Worm (Caenorhabditis elegans) whole organism, mixed stage, embryonic: ENCODE measurements around the gene slc-46A.
A peak's percentile ranks its signal among the peaks of the same experiment; 100 is the strongest.

ENCODE experiments used
- M03D4.4 ChIP-seq: sonication (generic microtip); optimal IDR thresholded peaks from 2 replicates; lab custom pipeline; 2017; ENCODE audit warnings: mild to moderate bottlenecking, missing genetic modification characterization, missing compliant biosample characterization
- bed-3 ChIP-seq: fragments of 200-800 bp; sonication (Bioruptor generic); optimal IDR thresholded peaks from 3 replicates; lab custom pipeline; 2018; ENCODE audit warnings: mild to moderate bottlenecking, missing genetic modification characterization, moderate library complexity, missing compliant biosample characterization
- blmp-1 ChIP-seq: fragments of 150-350 bp; optimal IDR thresholded peaks from 2 replicates; lab custom pipeline; 2014; ENCODE audit warnings: missing biosample characterization, missing genetic modification characterization
- ceh-39 ChIP-seq: fragments of 150-350 bp; optimal IDR thresholded peaks from 2 replicates; lab custom pipeline; 2014; ENCODE audit warnings: missing biosample characterization, missing genetic modification characterization
- ceh-43 ChIP-seq: fragments of 200-800 bp; sonication (Bioruptor generic); optimal IDR thresholded peaks from 2 replicates; lab custom pipeline; 2018; ENCODE audit warnings: mild to moderate bottlenecking, missing genetic modification characterization, moderate library complexity, missing compliant biosample characterization
- ceh-83 ChIP-seq: fragments of 200-800 bp; sonication (Bioruptor generic); optimal IDR thresholded peaks from 2 replicates; lab custom pipeline; 2018; ENCODE audit warnings: mild to moderate bottlenecking, missing genetic modification characterization, missing compliant biosample characterization
- ces-1 ChIP-seq: fragments of 150-350 bp; optimal IDR thresholded peaks from 2 replicates; lab custom pipeline; 2014; ENCODE audit warnings: missing biosample characterization, missing genetic modification reagents, missing genetic modification characterization
- cnd-1 ChIP-seq: fragments of 200-800 bp; sonication (Bioruptor generic); optimal IDR thresholded peaks from 2 replicates; lab custom pipeline; 2018; ENCODE audit warnings: mild to moderate bottlenecking, missing genetic modification characterization, missing compliant biosample characterization
- drap-1 ChIP-seq: fragments of 200-800 bp; sonication (Bioruptor generic); optimal IDR thresholded peaks from 3 replicates; lab custom pipeline; 2018; ENCODE audit warnings: mild to moderate bottlenecking, missing genetic modification characterization, missing compliant biosample characterization
- elt-1 ChIP-seq: sonication (generic microtip); optimal IDR thresholded peaks from 2 replicates; lab custom pipeline; 2017; ENCODE audit warnings: missing genetic modification characterization, mild to moderate bottlenecking, missing compliant biosample characterization, antibody characterized with exemption, moderate library complexity, borderline replicate concordance; ENCODE audit not compliant: insufficient read depth
- elt-3 ChIP-seq: fragments of 150-350 bp; optimal IDR thresholded peaks from 2 replicates; lab custom pipeline; 2014; ENCODE audit warnings: missing biosample characterization, missing genetic modification characterization
- flh-1 ChIP-seq: fragments of 200-800 bp; sonication (Bioruptor generic); optimal IDR thresholded peaks from 2 replicates; lab custom pipeline; 2018; ENCODE audit warnings: mild to moderate bottlenecking, missing genetic modification characterization, moderate library complexity, missing compliant biosample characterization
- ham-2 ChIP-seq: fragments of 200-800 bp; sonication (Bioruptor generic); optimal IDR thresholded peaks from 2 replicates; lab custom pipeline; 2018; ENCODE audit warnings: mild to moderate bottlenecking, missing genetic modification characterization, missing compliant biosample characterization
- hlh-1 ChIP-seq: fragments of 150-350 bp; optimal IDR thresholded peaks from 2 replicates; lab custom pipeline; 2014; ENCODE audit warnings: missing biosample characterization, missing genetic modification reagents, missing genetic modification characterization
- lin-13 ChIP-seq: fragments of 150-350 bp; optimal IDR thresholded peaks from 2 replicates; lab custom pipeline; 2014; ENCODE audit warnings: missing biosample characterization, missing genetic modification characterization
- lin-32 ChIP-seq: fragments of 200-800 bp; sonication (Bioruptor generic); optimal IDR thresholded peaks from 2 replicates; lab custom pipeline; 2018; ENCODE audit warnings: mild to moderate bottlenecking, missing genetic modification characterization, missing compliant biosample characterization
- lsy-2 ChIP-seq: fragments of 150-350 bp; optimal IDR thresholded peaks from 2 replicates; lab custom pipeline; 2014; ENCODE audit warnings: missing biosample characterization, missing genetic modification characterization
- mab-5 ChIP-seq: fragments of 150-350 bp; optimal IDR thresholded peaks from 2 replicates; lab custom pipeline; 2014; ENCODE audit warnings: missing biosample characterization, missing genetic modification characterization
- mep-1 ChIP-seq: fragments of 150-350 bp; optimal IDR thresholded peaks from 2 replicates; lab custom pipeline; 2017; ENCODE audit warnings: missing biosample characterization, missing genetic modification reagents, missing genetic modification characterization, inconsistent platforms
- mls-2 ChIP-seq: sonication (generic microtip); optimal IDR thresholded peaks from 2 replicates; lab custom pipeline; 2016; ENCODE audit warnings: mild to moderate bottlenecking, missing genetic modification characterization, moderate library complexity, missing compliant biosample characterization
- nhr-12 ChIP-seq: fragments of 150-350 bp; optimal IDR thresholded peaks from 2 replicates; lab custom pipeline; 2014; ENCODE audit warnings: missing biosample characterization, missing genetic modification characterization
- nhr-2 ChIP-seq: fragments of 150-350 bp; optimal IDR thresholded peaks from 2 replicates; lab custom pipeline; 2014; ENCODE audit warnings: missing biosample characterization, missing genetic modification characterization
- nhr-237 ChIP-seq: fragments of 150-350 bp; optimal IDR thresholded peaks from 2 replicates; lab custom pipeline; 2014; ENCODE audit warnings: missing biosample characterization, missing genetic modification characterization
- nhr-28 ChIP-seq: fragments of 150-350 bp; optimal IDR thresholded peaks from 2 replicates; lab custom pipeline; 2014; ENCODE audit warnings: missing biosample characterization, missing genetic modification characterization
- nhr-76 ChIP-seq: sonication (generic microtip); optimal IDR thresholded peaks from 2 replicates; lab custom pipeline; 2017; ENCODE audit warnings: missing biosample characterization, missing genetic modification characterization
- pha-4 ChIP-seq: fragments of 150-350 bp; optimal IDR thresholded peaks from 2 replicates; lab custom pipeline; 2018; ENCODE audit warnings: missing biosample characterization, missing genetic modification reagents, missing genetic modification characterization
- sem-2 ChIP-seq: fragments of 200-800 bp; sonication (Bioruptor generic); optimal IDR thresholded peaks from 2 replicates; lab custom pipeline; 2018; ENCODE audit warnings: mild to moderate bottlenecking, missing genetic modification characterization, missing compliant biosample characterization
- snpc-4 ChIP-seq: fragments of 150-350 bp; optimal IDR thresholded peaks from 2 replicates; lab custom pipeline; 2014; ENCODE audit warnings: missing biosample characterization, missing genetic modification characterization
- sptf-1 ChIP-seq: sonication (generic microtip); optimal IDR thresholded peaks from 2 replicates; lab custom pipeline; 2017; ENCODE audit warnings: mild to moderate bottlenecking, missing genetic modification characterization, moderate library complexity, missing compliant biosample characterization
- tbx-8 ChIP-seq: fragments of 200-800 bp; sonication (Bioruptor generic); optimal IDR thresholded peaks from 2 replicates; lab custom pipeline; 2018; ENCODE audit warnings: mild to moderate bottlenecking, missing genetic modification characterization, moderate library complexity, missing compliant biosample characterization
- unc-120 ChIP-seq: sonication (generic microtip); optimal IDR thresholded peaks from 2 replicates; lab custom pipeline; 2017; ENCODE audit warnings: missing genetic modification characterization, missing compliant biosample characterization; ENCODE audit not compliant: poor library complexity, severe bottlenecking
- unc-39 ChIP-seq: fragments of 150-350 bp; optimal IDR thresholded peaks from 2 replicates; lab custom pipeline; 2014; ENCODE audit warnings: missing biosample characterization, missing genetic modification characterization
- unc-62 ChIP-seq: fragments of 150-350 bp; optimal IDR thresholded peaks from 2 replicates; lab custom pipeline; 2014; ENCODE audit warnings: missing biosample characterization, missing genetic modification reagents, missing genetic modification characterization
- zip-8 ChIP-seq: fragments of 150-350 bp; optimal IDR thresholded peaks from 2 replicates; lab custom pipeline; 2014; ENCODE audit warnings: missing biosample characterization, missing genetic modification characterization
- ztf-11 ChIP-seq: fragments of 150-350 bp; optimal IDR thresholded peaks from 2 replicates; lab custom pipeline; 2014; ENCODE audit warnings: missing biosample characterization, missing genetic modification characterization

Gene slc-46A

DNA sequence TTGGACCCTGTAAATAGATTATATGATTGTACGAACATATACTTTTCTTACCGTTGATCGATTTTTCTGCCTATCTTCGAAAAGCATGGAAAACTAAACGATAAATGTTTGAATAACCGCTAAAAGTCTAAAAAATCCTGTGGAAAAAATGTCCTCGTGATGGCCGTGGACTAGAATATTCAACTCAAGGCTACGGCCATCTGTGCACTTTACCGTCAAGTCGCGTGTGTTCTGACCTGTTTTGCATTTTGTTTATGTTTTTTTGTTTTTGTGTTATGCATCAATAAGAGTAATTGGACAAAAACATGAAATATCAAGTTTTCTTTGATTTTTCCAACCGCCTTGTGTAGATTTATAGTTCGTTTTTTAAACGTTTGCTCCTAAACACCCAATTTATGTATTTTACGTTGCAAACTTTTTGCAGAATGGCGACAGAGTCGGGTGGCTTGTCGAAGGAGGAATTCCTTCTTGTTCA is 45.1 kb downstream of the slc-46A start, which contains the start of the genes hda-6 and F41H10.4:
Gene hda-6 (minus strand): TSS at position 172 of the 475 bp plus-strand sequence.
Gene F41H10.4 (plus strand): TSS at position 425 of the 475 bp plus-strand sequence.
- no peak for TF ChIP-seq nhr-28 (tag; lab: Kevin White, UChicago)
- TF ChIP-seq pha-4 (tag; lab: Kevin White, UChicago), result no peak
- no peak for TF ChIP-seq drap-1 (GFP tag; lab: Kevin White, UChicago)
- TF ChIP-seq lin-13, result peak; percentile 70
- peak; percentile 4 for TF ChIP-seq nhr-237
- peak; percentile 61 for TF ChIP-seq lsy-2 (tag; lab: Kevin White, UChicago)
- TF ChIP-seq mep-1 (tag; lab: Kevin White, UChicago), result peak; percentile 29

DNA sequence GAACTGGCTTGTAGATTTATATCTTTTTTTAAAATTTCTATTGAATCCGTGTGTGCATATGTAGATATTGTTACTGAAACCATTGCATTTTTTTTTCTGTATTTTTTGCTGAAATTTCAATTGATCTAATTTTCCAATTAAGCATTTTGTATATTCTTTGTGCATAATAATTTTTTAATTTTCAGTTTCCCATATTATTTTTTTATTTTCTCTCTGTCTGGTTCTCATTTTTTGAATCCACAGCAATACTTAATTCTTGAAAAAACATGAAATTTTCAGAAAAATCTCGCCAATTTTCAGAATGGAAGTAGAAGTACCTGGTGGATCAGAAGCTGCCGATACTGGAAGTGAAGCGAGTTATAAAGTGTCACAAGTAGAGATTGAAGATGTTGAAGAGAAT is 47.5 kb downstream of the slc-46A start, which contains the start of gene sand-1:
Gene sand-1 (plus strand): TSS at position 301 of the 400 bp plus-strand sequence.
- TF ChIP-seq ceh-83 (GFP tag; lab: Kevin White, UChicago), result no peak
- no peak for TF ChIP-seq unc-39 (tag; lab: Kevin White, UChicago)
- no peak for TF ChIP-seq nhr-28 (tag; lab: Kevin White, UChicago)
- no peak for TF ChIP-seq cnd-1
- no peak for TF ChIP-seq sptf-1 (tag; lab: Kevin White, UChicago)
- TF ChIP-seq ztf-11 (tag; lab: Kevin White, UChicago), result no peak
- TF ChIP-seq snpc-4 (tag; lab: Kevin White, UChicago), result no peak
- TF ChIP-seq unc-62, result no peak
- TF ChIP-seq tbx-8 (GFP tag; lab: Kevin White, UChicago), result no peak
- TF ChIP-seq unc-120, result no peak
- no peak for TF ChIP-seq hlh-1 (tag; lab: Kevin White, UChicago)
- TF ChIP-seq lin-13, result no peak
- no peak for TF ChIP-seq flh-1 (GFP tag; lab: Kevin White, UChicago)
- TF ChIP-seq, all 35 proteins: peak for 0

DNA sequence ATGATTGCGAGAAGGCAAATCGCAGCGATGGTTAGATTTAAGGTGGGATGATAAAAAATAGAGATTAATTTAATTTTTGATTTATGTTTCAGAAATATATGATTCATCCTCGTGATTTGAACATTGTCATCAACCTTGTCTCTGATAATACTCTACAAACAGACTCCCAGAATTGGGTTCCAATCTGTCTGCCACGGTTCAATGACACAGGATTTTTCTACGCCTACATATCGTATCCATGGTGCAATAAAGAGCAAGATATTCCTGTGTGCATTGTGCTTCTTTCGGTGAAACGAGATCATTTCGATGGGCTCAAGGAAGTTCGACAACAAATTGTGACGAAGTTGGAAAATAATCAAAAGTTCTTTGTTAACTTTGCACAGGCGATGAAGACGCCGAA is 48.8 kb downstream of the slc-46A start:
- no peak for TF ChIP-seq ceh-43 (GFP tag; lab: Kevin White, UChicago)
- no peak for TF ChIP-seq mls-2 (tag; lab: Kevin White, UChicago)
- TF ChIP-seq lin-32 (GFP tag; lab: Kevin White, UChicago), result no peak
- TF ChIP-seq sptf-1 (tag; lab: Kevin White, UChicago), result no peak
- TF ChIP-seq blmp-1, result no peak
- TF ChIP-seq elt-3, result no peak

DNA sequence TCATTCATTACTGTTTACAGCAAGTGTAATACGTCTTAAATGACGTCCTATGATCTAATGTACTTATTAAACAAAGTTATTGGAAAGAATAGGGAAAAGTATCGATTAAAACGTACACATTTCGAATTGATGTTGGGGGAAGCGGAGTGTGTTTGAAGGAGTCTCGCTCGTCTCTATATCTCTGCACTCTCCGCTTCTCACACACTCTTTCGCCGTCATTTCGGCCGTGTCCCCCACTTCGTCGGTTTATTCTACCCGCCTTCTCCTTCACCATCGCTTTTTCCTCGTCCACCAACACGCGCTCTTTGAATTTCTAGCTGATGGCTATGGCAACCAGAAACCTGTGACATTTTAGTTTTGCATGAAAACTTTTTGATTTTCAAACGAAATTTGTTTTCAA is 49.8 kb downstream of the slc-46A start:
- no peak for TF ChIP-seq zip-8
- TF ChIP-seq nhr-76 (tag; lab: Kevin White, UChicago), result no peak
- peak; percentile 71 for TF ChIP-seq ham-2 (GFP tag; lab: Kevin White, UChicago)
- no peak for TF ChIP-seq elt-3
- peak; percentile 43 for TF ChIP-seq ces-1 (GFP tag; lab: Kevin White, UChicago)
- no peak for TF ChIP-seq mab-5 (tag; lab: Kevin White, UChicago)
- no peak for TF ChIP-seq sem-2 (GFP tag; lab: Kevin White, UChicago)

DNA sequence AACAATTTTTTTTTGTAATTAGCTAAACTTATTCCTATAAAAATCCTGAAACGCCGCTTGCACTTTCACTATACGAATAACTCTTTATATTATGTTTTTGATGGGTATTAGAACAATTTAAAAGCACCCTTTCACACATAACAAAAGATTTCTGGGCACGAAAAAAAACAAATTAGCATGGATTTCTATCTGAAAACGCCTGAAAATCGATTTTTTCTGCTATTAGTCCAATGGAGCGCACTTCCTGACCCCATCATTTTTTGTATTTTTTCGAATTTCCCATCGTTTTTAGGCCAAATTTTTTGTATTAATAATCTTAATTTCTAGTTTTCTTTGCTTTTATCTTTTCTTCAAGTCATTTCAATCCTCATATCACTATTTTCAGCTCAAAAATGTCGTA is 50.4 kb downstream of the slc-46A start, which contains the start of gene F41H10.3:
Gene F41H10.3 (plus strand): TSS at position 388 of the 400 bp plus-strand sequence.
- TF ChIP-seq mls-2 (tag; lab: Kevin White, UChicago), result no peak
- no peak for TF ChIP-seq snpc-4 (tag; lab: Kevin White, UChicago)

DNA sequence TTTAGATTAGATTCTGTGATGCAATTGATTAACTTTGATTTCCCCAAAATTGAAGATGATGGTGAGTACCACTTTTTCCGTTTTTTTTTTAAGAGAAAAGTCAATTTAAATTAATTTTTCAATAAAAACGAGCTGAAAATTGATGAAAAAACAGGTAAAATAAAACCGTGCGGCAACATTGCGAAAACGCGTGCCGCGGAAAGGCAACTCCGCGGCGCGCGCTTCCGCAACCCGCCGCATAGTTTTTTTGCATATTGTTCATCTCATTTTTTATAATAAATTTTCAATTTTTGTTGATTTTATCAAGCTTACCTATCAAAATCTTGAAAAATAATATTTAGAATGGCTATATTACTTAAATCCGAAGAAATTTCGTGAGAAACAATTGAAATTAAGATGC is 51.9 kb downstream of the slc-46A start:
- no peak for TF ChIP-seq nhr-2 (tag; lab: Kevin White, UChicago)
- no peak for TF ChIP-seq lin-32 (GFP tag; lab: Kevin White, UChicago)
- TF ChIP-seq nhr-76 (tag; lab: Kevin White, UChicago), result no peak
- no peak for TF ChIP-seq unc-39 (tag; lab: Kevin White, UChicago)
- peak; percentile 0 for TF ChIP-seq ceh-43 (GFP tag; lab: Kevin White, UChicago)
- TF ChIP-seq sptf-1 (tag; lab: Kevin White, UChicago), result peak; percentile 71
- TF ChIP-seq hlh-1 (tag; lab: Kevin White, UChicago), result no peak
- TF ChIP-seq ztf-11 (tag; lab: Kevin White, UChicago), result no peak
- no peak for TF ChIP-seq pha-4 (tag; lab: Kevin White, UChicago)
- no peak for TF ChIP-seq elt-1 (tag; lab: Kevin White, UChicago)
- TF ChIP-seq drap-1 (GFP tag; lab: Kevin White, UChicago), result no peak
- TF ChIP-seq mep-1 (tag; lab: Kevin White, UChicago), result peak; percentile 68
- no peak for TF ChIP-seq elt-3
- TF ChIP-seq tbx-8 (GFP tag; lab: Kevin White, UChicago), result no peak
- TF ChIP-seq sem-2 (GFP tag; lab: Kevin White, UChicago), result no peak
- no peak for TF ChIP-seq lin-13
- no peak for TF ChIP-seq bed-3 (GFP tag; lab: Kevin White, UChicago)
- no peak for TF ChIP-seq nhr-12
- TF ChIP-seq zip-8, result no peak
- peak; percentile 6 for TF ChIP-seq ceh-39
- no peak for TF ChIP-seq nhr-28 (tag; lab: Kevin White, UChicago)
- TF ChIP-seq ceh-83 (GFP tag; lab: Kevin White, UChicago), result no peak
- TF ChIP-seq mab-5 (tag; lab: Kevin White, UChicago), result no peak
- peak; percentile 54 for TF ChIP-seq lsy-2 (tag; lab: Kevin White, UChicago)
- peak; percentile 43 for TF ChIP-seq unc-120
- TF ChIP-seq ham-2 (GFP tag; lab: Kevin White, UChicago), result no peak
- TF ChIP-seq blmp-1, result no peak
- TF ChIP-seq M03D4.4 (tag; lab: Kevin White, UChicago), result peak; percentile 79
- no peak for TF ChIP-seq mls-2 (tag; lab: Kevin White, UChicago)
- TF ChIP-seq nhr-237, result peak; percentile 65
- TF ChIP-seq cnd-1, result no peak
- TF ChIP-seq snpc-4 (tag; lab: Kevin White, UChicago), result no peak
- TF ChIP-seq unc-62, result no peak
- peak; percentile 20 for TF ChIP-seq ces-1 (GFP tag; lab: Kevin White, UChicago)
